1 fruit fly cellular context compared by ENCODE assay signal in genomic region chr3R:23334866-23335265, dm6.
TF ChIP-seq lines count a peak whose summit lies in the region.

No protein-coding gene starts in this region.

TF ChIP-seq in whole organism, embryonic, 481 proteins besides CTCF, POLR2A, EP300 and RAD21 (continued from another document and continues in another):
- TF ChIP-seq CG11456 (GFP tag; IDR thresholded peaks at IDR 0.05; lab: Robert Waterston, UW) (0 out of 3 replicates have a peak, but pooled peaks have one; percentile 58), CG10543 (GFP tag; optimal IDR thresholded peaks at IDR 0.05; lab: Kevin White, UChicago) (no peak), CG1832 (GFP tag; optimal IDR thresholded peaks at IDR 0.05; lab: Kevin White, UChicago) (no peak), exex (tag; optimal IDR thresholded peaks at IDR 0.05; lab: Kevin White, UChicago) (peak; percentile 17), unc-4 (GFP tag; IDR thresholded peaks at IDR 0.05; lab: Robert Waterston, UW; ENCODE audit: partially characterized antibody) (no peak), CG7786 (GFP tag; optimal IDR thresholded peaks at IDR 0.05; lab: Kevin White, UChicago) (peak; percentile 53), CG6791 (GFP tag; IDR thresholded peaks at IDR 0.05; lab: Robert Waterston, UW; ENCODE audit: partially characterized antibody) (no peak), CG17568 (GFP tag; optimal IDR thresholded peaks at IDR 0.05; lab: Kevin White, UChicago) (peak; percentile 4), inv (GFP tag; IDR thresholded peaks at IDR 0.05; lab: Robert Waterston, UW; ENCODE audit: partially characterized antibody) (no peak), Nf-YC (tag; optimal IDR thresholded peaks at IDR 0.05; lab: Kevin White, UChicago) (no peak), ap (GFP tag; IDR thresholded peaks at IDR 0.05; lab: Robert Waterston, UW) (0 out of 2 replicates have a peak, but pooled peaks have one; percentile 25), ash1 (GFP tag; optimal IDR thresholded peaks at IDR 0.05; lab: Kevin White, UChicago) (no peak), HLH3B (GFP tag; IDR thresholded peaks at IDR 0.05; lab: Robert Waterston, UW) (no peak), fd3F (GFP tag; optimal IDR thresholded peaks at IDR 0.05; lab: Kevin White, UChicago) (no peak), Blimp-1 (GFP tag; optimal IDR thresholded peaks at IDR 0.05; lab: Kevin White, UChicago) (no peak), ham (GFP tag; IDR thresholded peaks at IDR 0.05; lab: Robert Waterston, UW) (no peak), Eip74EF (GFP tag; optimal IDR thresholded peaks at IDR 0.05; lab: Kevin White, UChicago) (no peak), CG16863 (GFP tag; optimal IDR thresholded peaks at IDR 0.05; lab: Kevin White, UChicago) (no peak), CG4328 (GFP tag; optimal IDR thresholded peaks at IDR 0.05; lab: Kevin White, UChicago) (no peak), CG9215 (GFP tag; IDR thresholded peaks at IDR 0.05; lab: Robert Waterston, UW) (peak; percentile 37; the same call in 1 of the 2 replicates), dysf (GFP tag; IDR thresholded peaks at IDR 0.05; lab: Robert Waterston, UW) (peak; percentile 58; the same call in 2 of the 3 replicates), CG2199 (GFP tag; IDR thresholded peaks at IDR 0.05; lab: Robert Waterston, UW) (no peak), bigmax (GFP tag; optimal IDR thresholded peaks at IDR 0.05; lab: Kevin White, UChicago) (no peak), h (optimal IDR thresholded peaks at IDR 0.05; lab: Kevin White, UChicago) (no peak), CG17359 (tag; optimal IDR thresholded peaks at IDR 0.05; lab: Kevin White, UChicago) (peak; percentile 56), CG1233 (GFP tag; optimal IDR thresholded peaks at IDR 0.05; lab: Kevin White, UChicago) (peak; percentile 39), E2f2 (GFP tag; IDR thresholded peaks at IDR 0.05; lab: Robert Waterston, UW) (no peak), Jarid2 (GFP tag; optimal IDR thresholded peaks at IDR 0.05; lab: Kevin White, UChicago) (peak; percentile 37), HHEX (GFP tag; optimal IDR thresholded peaks at IDR 0.05; lab: Kevin White, UChicago) (peak; percentile 47), ro (GFP tag; IDR thresholded peaks at IDR 0.05; lab: Robert Waterston, UW) (no peak), CG16779 (GFP tag; IDR thresholded peaks at IDR 0.05; lab: Robert Waterston, UW) (0 out of 2 replicates have a peak, but pooled peaks have one; percentile 12), Med (GFP tag; lab: Kevin White, UChicago) (peak; percentile 78), Hey (tag; optimal IDR thresholded peaks at IDR 0.05; lab: Kevin White, UChicago) (no peak), tup (GFP tag; optimal IDR thresholded peaks at IDR 0.05; lab: Kevin White, UChicago) (no peak), CG7745 (tag; optimal IDR thresholded peaks at IDR 0.05; lab: Kevin White, UChicago) (no peak), CG3995 (GFP tag; optimal IDR thresholded peaks at IDR 0.05; lab: Kevin White, UChicago) (peak; percentile 2), D19B (GFP tag; optimal IDR thresholded peaks at IDR 0.05; lab: Kevin White, UChicago) (peak; percentile 52), Sox102F (GFP tag; optimal IDR thresholded peaks at IDR 0.05; lab: Kevin White, UChicago) (peak; percentile 37), HLH4C (GFP tag; IDR thresholded peaks at IDR 0.05; lab: Robert Waterston, UW; ENCODE audit: partially characterized antibody) (no peak), CG31441 (GFP tag; IDR thresholded peaks at IDR 0.05; lab: Robert Waterston, UW) (no peak), CG8281 (tag; optimal IDR thresholded peaks at IDR 0.05; lab: Kevin White, UChicago) (no peak), CG14014 (GFP tag; IDR thresholded peaks at IDR 0.05; lab: Robert Waterston, UW) (peak; percentile 47), gsb-n (tag; optimal IDR thresholded peaks at IDR 0.05; lab: Kevin White, UChicago) (no peak), CG34376 (GFP tag; optimal IDR thresholded peaks at IDR 0.05; lab: Kevin White, UChicago) (no peak), Rx (GFP tag; IDR thresholded peaks at IDR 0.05; lab: Robert Waterston, UW) (no peak; the same call in 1 of the 2 replicates), crc (GFP tag; optimal IDR thresholded peaks at IDR 0.05; lab: Kevin White, UChicago) (peak; percentile 4), caup (GFP tag; optimal IDR thresholded peaks at IDR 0.05; lab: Kevin White, UChicago; ENCODE audit: severe bottlenecking) (peak; percentile 37), PHDP (tag; optimal IDR thresholded peaks at IDR 0.05; lab: Kevin White, UChicago) (peak; percentile 44), CG10209 (GFP tag; optimal IDR thresholded peaks at IDR 0.05; lab: Kevin White, UChicago) (peak; percentile 12), Hsf (GFP tag; optimal IDR thresholded peaks at IDR 0.05; lab: Kevin White, UChicago) (peak; percentile 31), HLHmδ (GFP tag; optimal IDR thresholded peaks at IDR 0.05; lab: Kevin White, UChicago) (no peak), CG14441 (GFP tag; IDR thresholded peaks at IDR 0.05; lab: Robert Waterston, UW) (no peak), hth (optimal IDR thresholded peaks at IDR 0.05; lab: Kevin White, UChicago) (no peak), disco-r (GFP tag; optimal IDR thresholded peaks at IDR 0.05; lab: Kevin White, UChicago) (no peak), wdn (GFP tag; IDR thresholded peaks at IDR 0.05; lab: Robert Waterston, UW) (peak; percentile 38; the same call in 1 of the 2 replicates), amos (GFP tag; IDR thresholded peaks at IDR 0.05; lab: Robert Waterston, UW; ENCODE audit: partially characterized antibody) (no peak), CG18764 (GFP tag; optimal IDR thresholded peaks at IDR 0.05; lab: Kevin White, UChicago) (no peak), CG2120 (GFP tag; optimal IDR thresholded peaks at IDR 0.05; lab: Kevin White, UChicago) (peak; percentile 80), CkIIα-i1 (GFP tag; IDR thresholded peaks at IDR 0.05; lab: Robert Waterston, UW) (no peak), HmgZ (tag; optimal IDR thresholded peaks at IDR 0.05; lab: Kevin White, UChicago) (peak; percentile 23), B-H1 (GFP tag; IDR thresholded peaks at IDR 0.05; lab: Robert Waterston, UW) (no peak), TFAM (GFP tag; optimal IDR thresholded peaks at IDR 0.05; lab: Kevin White, UChicago) (no peak), row (GFP tag; IDR thresholded peaks at IDR 0.05; lab: Robert Waterston, UW) (peak; percentile 70), CG2202 (tag; optimal IDR thresholded peaks at IDR 0.05; lab: Kevin White, UChicago) (no peak), jing (GFP tag; optimal IDR thresholded peaks at IDR 0.05; lab: Kevin White, UChicago) (no peak), CG8924 (tag; optimal IDR thresholded peaks at IDR 0.05; lab: Kevin White, UChicago) (peak; percentile 8), dmrt11E (tag; optimal IDR thresholded peaks at IDR 0.05; lab: Kevin White, UChicago) (no peak), CG13894 (tag; optimal IDR thresholded peaks at IDR 0.05; lab: Kevin White, UChicago) (peak; percentile 5), Oaz (GFP tag; IDR thresholded peaks at IDR 0.05; lab: Robert Waterston, UW) (no peak), Tbp (GFP tag; optimal IDR thresholded peaks at IDR 0.05; lab: Kevin White, UChicago) (no peak), slp2 (GFP tag; optimal IDR thresholded peaks at IDR 0.05; lab: Kevin White, UChicago) (no peak), odd (GFP tag; optimal IDR thresholded peaks at IDR 0.05; lab: Kevin White, UChicago) (no peak), CG1647 (GFP tag; optimal IDR thresholded peaks at IDR 0.05; lab: Kevin White, UChicago) (no peak), gem (tag; optimal IDR thresholded peaks at IDR 0.05; lab: Kevin White, UChicago) (peak; percentile 45), Drgx (GFP tag; IDR thresholded peaks at IDR 0.05; lab: Robert Waterston, UW) (peak; percentile 35; the same call in 1 of the 2 replicates), CG4404 (GFP tag; IDR thresholded peaks at IDR 0.05; lab: Robert Waterston, UW) (no peak; the same call in 1 of the 2 replicates), CG17186 (GFP tag; optimal IDR thresholded peaks at IDR 0.05; lab: Kevin White, UChicago) (no peak), danr (GFP tag; IDR thresholded peaks at IDR 0.05; lab: Robert Waterston, UW) (no peak), CG2875 (GFP tag; optimal IDR thresholded peaks at IDR 0.05; lab: Kevin White, UChicago) (no peak), CG12155 (GFP tag; optimal IDR thresholded peaks at IDR 0.05; lab: Kevin White, UChicago) (peak; percentile 23), kah (GFP tag; optimal IDR thresholded peaks at IDR 0.05; lab: Kevin White, UChicago) (no peak), ERR (GFP tag; optimal IDR thresholded peaks at IDR 0.05; lab: Kevin White, UChicago) (no peak), ara (GFP tag; IDR thresholded peaks at IDR 0.05; lab: Robert Waterston, UW) (no peak), croc (GFP tag; conservative IDR thresholded peaks at IDR 0.05; lab: Robert Waterston, UW) (no peak), Hr51 (GFP tag; optimal IDR thresholded peaks at IDR 0.05; lab: Kevin White, UChicago) (peak in 1 of 2 experiments; percentile 42), jumu (GFP tag; optimal IDR thresholded peaks at IDR 0.05; lab: Kevin White, UChicago) (no peak), CG6254 (GFP tag; optimal IDR thresholded peaks at IDR 0.05; lab: Kevin White, UChicago) (no peak), Dad (GFP tag; optimal IDR thresholded peaks at IDR 0.05; lab: Kevin White, UChicago) (no peak), trem (tag; optimal IDR thresholded peaks at IDR 0.05; lab: Kevin White, UChicago) (no peak), CG42726 (GFP tag; IDR thresholded peaks at IDR 0.05; lab: Robert Waterston, UW; ENCODE audit: partially characterized antibody) (no peak), CG18476 (GFP tag; optimal IDR thresholded peaks at IDR 0.05; lab: Kevin White, UChicago) (no peak), en (GFP tag; optimal IDR thresholded peaks at IDR 0.05; lab: Kevin White, UChicago) (no peak), da (GFP tag; optimal IDR thresholded peaks at IDR 0.05; lab: Kevin White, UChicago) (no peak), CG33557 (GFP tag; optimal IDR thresholded peaks at IDR 0.05; lab: Kevin White, UChicago) (no peak), Dip2 (GFP tag; IDR thresholded peaks at IDR 0.05; lab: Robert Waterston, UW) (no peak), Abd-B (GFP tag; optimal IDR thresholded peaks at IDR 0.05; lab: Kevin White, UChicago) (peak; percentile 35), bab2 (GFP tag; optimal IDR thresholded peaks at IDR 0.05; lab: Kevin White, UChicago) (peak; percentile 38), stwl (tag; optimal IDR thresholded peaks at IDR 0.05; lab: Kevin White, UChicago) (no peak), z (GFP tag; IDR thresholded peaks at IDR 0.05; lab: Robert Waterston, UW) (no peak), gcm (GFP tag; optimal IDR thresholded peaks at IDR 0.05; lab: Kevin White, UChicago) (no peak), ATbp (GFP tag; optimal IDR thresholded peaks at IDR 0.05; lab: Kevin White, UChicago) (no peak), CG6175 (GFP tag; IDR thresholded peaks at IDR 0.05; lab: Robert Waterston, UW) (no peak), Opbp (GFP tag; IDR thresholded peaks at IDR 0.05; lab: Robert Waterston, UW; ENCODE audit: partially characterized antibody) (no peak), CG17612 (GFP tag; IDR thresholded peaks at IDR 0.05; lab: Robert Waterston, UW) (0 out of 2 replicates have a peak, but pooled peaks have one; percentile 29), CG30020 (tag; optimal IDR thresholded peaks at IDR 0.05; lab: Kevin White, UChicago) (no peak), Dfd (GFP tag; optimal IDR thresholded peaks at IDR 0.05; lab: Kevin White, UChicago) (no peak), usp (GFP tag; optimal IDR thresholded peaks at IDR 0.05; lab: Kevin White, UChicago) (no peak), MTF-1 (GFP tag; optimal IDR thresholded peaks at IDR 0.05; lab: Kevin White, UChicago; ENCODE audit: borderline replicate concordance) (no peak), CG2712 (tag; optimal IDR thresholded peaks at IDR 0.05; lab: Kevin White, UChicago) (peak; percentile 46), Gsc (GFP tag; IDR thresholded peaks at IDR 0.05; lab: Robert Waterston, UW) (no peak), her (GFP tag; optimal IDR thresholded peaks at IDR 0.05; lab: Kevin White, UChicago) (no peak), tna (GFP tag; IDR thresholded peaks at IDR 0.05; lab: Robert Waterston, UW; ENCODE audit: partially characterized antibody) (no peak), Ptx1 (GFP tag; IDR thresholded peaks at IDR 0.05; lab: Robert Waterston, UW) (peak; percentile 48), CG32767 (GFP tag; IDR thresholded peaks at IDR 0.05; lab: Robert Waterston, UW) (peak; percentile 24; the same call in 1 of the 2 replicates), CG17385 (GFP tag; optimal IDR thresholded peaks at IDR 0.05; lab: Kevin White, UChicago) (peak; percentile 16), CG3407 (GFP tag; optimal IDR thresholded peaks at IDR 0.05; lab: Kevin White, UChicago) (no peak), tio (GFP tag; optimal IDR thresholded peaks at IDR 0.05; lab: Kevin White, UChicago) (peak; percentile 31), lmd (GFP tag; IDR thresholded peaks at IDR 0.05; lab: Robert Waterston, UW) (peak; percentile 54; the same call in 1 of the 2 replicates), otp (GFP tag; IDR thresholded peaks at IDR 0.05; lab: Robert Waterston, UW) (no peak), CG4617 (GFP tag; optimal IDR thresholded peaks at IDR 0.05; lab: Kevin White, UChicago; ENCODE audit: borderline replicate concordance) (no peak), scrt (GFP tag; optimal IDR thresholded peaks at IDR 0.05; lab: Kevin White, UChicago) (peak; percentile 14), CG12391 (tag; optimal IDR thresholded peaks at IDR 0.05; lab: Kevin White, UChicago) (no peak), CG11247 (GFP tag; IDR thresholded peaks at IDR 0.05; lab: Robert Waterston, UW) (no peak), emc (GFP tag; optimal IDR thresholded peaks at IDR 0.05; lab: Kevin White, UChicago) (no peak), oc (tag; optimal IDR thresholded peaks at IDR 0.05; lab: Kevin White, UChicago) (no peak), Adf1 (GFP tag; IDR thresholded peaks at IDR 0.05; lab: Robert Waterston, UW) (no peak), CG18619 (GFP tag; optimal IDR thresholded peaks at IDR 0.05; lab: Kevin White, UChicago) (no peak), Bdp1 (GFP tag; optimal IDR thresholded peaks at IDR 0.05; lab: Kevin White, UChicago) (no peak), Neu2 (GFP tag; optimal IDR thresholded peaks at IDR 0.05; lab: Kevin White, UChicago; ENCODE audit: borderline replicate concordance) (no peak), CG15073 (GFP tag; optimal IDR thresholded peaks at IDR 0.05; lab: Kevin White, UChicago) (no peak), cas (GFP tag; IDR thresholded peaks at IDR 0.05; lab: Robert Waterston, UW) (peak; percentile 35; the same call in 1 of the 2 replicates), fru (optimal IDR thresholded peaks at IDR 0.05; lab: Kevin White, UChicago) (no peak), CG2116 (GFP tag; optimal IDR thresholded peaks at IDR 0.05; lab: Kevin White, UChicago) (no peak), CG8359 (GFP tag; optimal IDR thresholded peaks at IDR 0.05; lab: Kevin White, UChicago; ENCODE audit: borderline replicate concordance) (no peak)
